Worm (Caenorhabditis elegans) whole organism, early embryonic: Measurements from ENCODE around the gene C15C8.5.

Source experiments
- B0310.2 ChIP-seq: sonication (generic microtip); optimal IDR thresholded peaks from 2 replicates; lab custom pipeline; 2016; ENCODE audit warnings: mild to moderate bottlenecking, missing genetic modification characterization, missing compliant biosample characterization
- F13C5.2 ChIP-seq: sonication (generic microtip); optimal IDR thresholded peaks from 2 replicates; lab custom pipeline; 2017; ENCODE audit warnings: mild to moderate bottlenecking, missing genetic modification characterization, inconsistent platforms, missing compliant biosample characterization
- aly-1 ChIP-seq: sonication (generic microtip); optimal IDR thresholded peaks from 2 replicates; lab custom pipeline; 2016; ENCODE audit warnings: missing genetic modification characterization, missing compliant biosample characterization
- ama-1 ChIP-seq: fragments of 150-350 bp; optimal IDR thresholded peaks from 2 replicates; lab custom pipeline; 2014
- ceh-13 ChIP-seq: fragments of 200-800 bp; sonication (Bioruptor generic); optimal IDR thresholded peaks from 2 replicates; lab custom pipeline; 2018; ENCODE audit warnings: mild to moderate bottlenecking, missing genetic modification characterization, missing compliant biosample characterization
- ceh-36 ChIP-seq: sonication (generic microtip); optimal IDR thresholded peaks from 2 replicates; lab custom pipeline; 2016; ENCODE audit warnings: missing genetic modification characterization, inconsistent platforms, missing compliant biosample characterization
- ets-7 ChIP-seq: sonication (generic microtip); optimal IDR thresholded peaks from 2 replicates; lab custom pipeline; 2016; ENCODE audit warnings: missing genotype, missing genetic modification characterization, missing compliant biosample characterization
- flt-1 ChIP-seq: fragments of 200-800 bp; sonication (Bioruptor generic); IDR thresholded peaks from 2 replicates; pipeline ENCODE4 v1.3.6; 2022; ENCODE audit warnings: missing genetic modification characterization, missing compliant biosample characterization
- hmbx-1 ChIP-seq: sonication (generic microtip); optimal IDR thresholded peaks from 2 replicates; lab custom pipeline; 2016; ENCODE audit warnings: mild to moderate bottlenecking, missing genetic modification characterization, missing compliant biosample characterization
- hmg-4 ChIP-seq: fragments of 200-800 bp; sonication (Bioruptor generic); optimal IDR thresholded peaks from 2 replicates; lab custom pipeline; 2018; ENCODE audit warnings: mild to moderate bottlenecking, missing genetic modification characterization, missing compliant biosample characterization
- hnd-1 ChIP-seq: sonication (generic microtip); optimal IDR thresholded peaks from 2 replicates; lab custom pipeline; 2016; ENCODE audit warnings: missing genetic modification characterization, missing compliant biosample characterization
- pes-1 ChIP-seq: fragments of 200-800 bp; sonication (Bioruptor generic); IDR thresholded peaks from 2 replicates; pipeline ENCODE4 v1.3.6; 2022; ENCODE audit warnings: missing genetic modification reagents, missing genetic modification characterization, missing compliant biosample characterization
- scrt-1 ChIP-seq: fragments of 200-800 bp; sonication (Bioruptor generic); IDR thresholded peaks from 2 replicates; pipeline ENCODE4 v1.3.6; 2022; ENCODE audit warnings: missing genetic modification characterization, missing compliant biosample characterization
- sea-1 ChIP-seq: fragments of 200-800 bp; sonication (Bioruptor generic); conservative IDR thresholded peaks from 2 replicates; pipeline ENCODE4 v1.3.6; 2022; ENCODE audit warnings: missing genetic modification characterization, missing compliant biosample characterization
- tbx-11 ChIP-seq: fragments of 200-800 bp; sonication (Bioruptor generic); IDR thresholded peaks from 2 replicates; pipeline ENCODE4 v1.3.6; 2022; ENCODE audit warnings: missing genetic modification characterization, missing compliant biosample characterization
- tbx-37 ChIP-seq: fragments of 200-800 bp; sonication (Bioruptor generic); conservative IDR thresholded peaks from 2 replicates; pipeline ENCODE4 v1.3.6; 2022; ENCODE audit warnings: missing genetic modification reagents, missing genetic modification characterization, missing compliant biosample characterization
- tra-4 ChIP-seq: sonication (generic microtip); optimal IDR thresholded peaks from 2 replicates; lab custom pipeline; 2017; ENCODE audit warnings: missing genetic modification characterization, missing compliant biosample characterization

C15C8.5 gene

DNA sequence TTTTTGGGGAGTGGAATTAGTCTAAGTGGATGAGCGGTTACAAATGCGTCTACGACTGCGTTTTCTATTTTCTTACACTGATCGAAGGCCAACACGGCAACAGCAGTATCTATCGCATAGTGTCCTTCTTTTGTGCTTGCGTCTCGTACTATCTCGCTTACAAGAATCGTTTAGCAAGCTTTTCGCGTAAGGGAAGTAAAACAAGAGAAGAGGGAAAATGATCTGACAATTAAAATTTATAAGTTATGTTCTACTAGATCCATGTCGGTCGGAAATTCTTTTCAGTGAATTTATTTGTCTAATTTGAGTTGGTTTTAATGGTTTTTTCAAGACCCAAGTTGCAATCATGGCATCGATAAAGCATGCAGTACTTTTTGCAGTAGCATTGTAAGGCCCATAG lies 39.2 kb downstream of the C15C8.5 start, which contains the start of gene fkb-4:
Gene fkb-4 (minus strand): TSS at position 101 of the 400 bp plus-strand sequence.
- no peak for TF ChIP-seq pes-1 (GFP tag; lab: Robert Waterston, UW)
- TF ChIP-seq tbx-37 (GFP tag; lab: Robert Waterston, UW) = no peak
- no peak for TF ChIP-seq ceh-36
- TF ChIP-seq tra-4 = no peak
- no peak for TF ChIP-seq hnd-1
- no peak for TF ChIP-seq flt-1
- TF ChIP-seq hmg-4 (GFP tag; lab: Kevin White, UChicago) = no peak
- TF ChIP-seq F13C5.2 (tag; lab: Kevin White, UChicago) = no peak

ce11 chrV:12788451-12788850 lies 40.6 kb downstream of the C15C8.5 start, which contains the start of gene srbc-44:
Gene srbc-44 (minus strand): TSS chrV:12788551.
- no peak for TF ChIP-seq hmg-4 (GFP tag; lab: Kevin White, UChicago)
- no peak for TF ChIP-seq ets-7
- no peak for TF ChIP-seq hmbx-1 (tag; lab: Kevin White, UChicago)
- TF ChIP-seq aly-1 = no peak
- no peak for TF ChIP-seq sea-1
- no peak for TF ChIP-seq F13C5.2 (tag; lab: Kevin White, UChicago)
- TF ChIP-seq ama-1 (lab: Kevin White, UChicago) = no peak
- TF ChIP-seq ceh-13 (GFP tag; lab: Kevin White, UChicago) = no peak
- TF ChIP-seq tbx-11 (GFP tag; lab: Robert Waterston, UW) = no peak
- no peak for TF ChIP-seq flt-1
- TF ChIP-seq tra-4 = no peak
- no peak for TF ChIP-seq hnd-1
- no peak for TF ChIP-seq ceh-36
- no peak for TF ChIP-seq scrt-1 (GFP tag; lab: Robert Waterston, UW)
- TF ChIP-seq pes-1 (GFP tag; lab: Robert Waterston, UW) = no peak
- no peak for TF ChIP-seq B0310.2 (tag; lab: Kevin White, UChicago)
- no peak for TF ChIP-seq tbx-37 (GFP tag; lab: Robert Waterston, UW)

- TF ChIP-seq B0310.2 (tag; lab: Kevin White, UChicago) = no peak
- TF ChIP-seq F13C5.2 (tag; lab: Kevin White, UChicago) = no peak
- TF ChIP-seq pes-1 (GFP tag; lab: Robert Waterston, UW) = no peak
- no peak for TF ChIP-seq tbx-11 (GFP tag; lab: Robert Waterston, UW)
- no peak for TF ChIP-seq ets-7
- no peak for TF ChIP-seq sea-1
- no peak for TF ChIP-seq ceh-13 (GFP tag; lab: Kevin White, UChicago)
- TF ChIP-seq hmg-4 (GFP tag; lab: Kevin White, UChicago) = no peak
- no peak for TF ChIP-seq tra-4
- no peak for TF ChIP-seq ceh-36
- no peak for TF ChIP-seq ama-1 (lab: Kevin White, UChicago)
Observed at ce11 chrV:12790188-12790587, 42.4 kb downstream of the C15C8.5 start, which contains the start of gene srbc-43. Gene srbc-43 (minus strand): TSS chrV:12790518.

DNA sequence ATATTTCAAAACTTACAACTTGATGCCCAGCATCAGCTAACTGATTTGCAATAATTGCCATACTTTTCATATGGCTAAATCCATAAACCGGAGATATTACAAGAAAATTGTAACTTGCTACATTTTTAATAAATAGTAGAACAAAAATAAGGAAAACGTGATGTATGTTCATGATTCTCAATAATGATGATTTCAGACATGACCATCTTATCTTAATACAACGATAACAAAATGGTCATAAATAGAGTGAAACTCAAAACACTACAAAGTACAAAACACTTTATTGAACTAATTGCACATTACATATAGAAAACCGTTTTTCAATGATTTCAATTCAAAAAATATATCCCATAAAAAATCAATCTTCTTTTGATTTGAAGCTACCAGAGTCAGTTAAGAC lies 44.9 kb downstream of the C15C8.5 start, which contains the start of gene ugt-5:
Gene ugt-5 (minus strand): TSS at position 214 of the 400 bp plus-strand sequence.
- no peak for TF ChIP-seq ama-1 (lab: Kevin White, UChicago)
- no peak for TF ChIP-seq tra-4
- no peak for TF ChIP-seq B0310.2 (tag; lab: Kevin White, UChicago)
- TF ChIP-seq hmbx-1 (tag; lab: Kevin White, UChicago) = no peak
- no peak for TF ChIP-seq F13C5.2 (tag; lab: Kevin White, UChicago)
- TF ChIP-seq hnd-1 = no peak
- TF ChIP-seq ceh-36 = no peak
- TF ChIP-seq ets-7 = no peak
- TF ChIP-seq tbx-11 (GFP tag; lab: Robert Waterston, UW) = no peak
- TF ChIP-seq ceh-13 (GFP tag; lab: Kevin White, UChicago) = no peak
- TF ChIP-seq flt-1 = no peak
- no peak for TF ChIP-seq tbx-37 (GFP tag; lab: Robert Waterston, UW)
- no peak for TF ChIP-seq scrt-1 (GFP tag; lab: Robert Waterston, UW)
- TF ChIP-seq sea-1 = no peak

- TF ChIP-seq hnd-1 (no peak), ets-7 (no peak), hmg-4 (GFP tag; lab: Kevin White, UChicago) (no peak), B0310.2 (tag; lab: Kevin White, UChicago) (no peak), ama-1 (lab: Kevin White, UChicago) (no peak), F13C5.2 (tag; lab: Kevin White, UChicago) (no peak), pes-1 (GFP tag; lab: Robert Waterston, UW) (no peak), flt-1 (no peak), tbx-37 (GFP tag; lab: Robert Waterston, UW) (no peak), ceh-36 (no peak), hmbx-1 (tag; lab: Kevin White, UChicago) (no peak), sea-1 (no peak), aly-1 (no peak)
Observed at ce11 chrV:12795196-12795595, 47.4 kb downstream of the C15C8.5 start, which contains the start of gene ugt-4. Gene ugt-4 (minus strand): TSS chrV:12795336.

DNA sequence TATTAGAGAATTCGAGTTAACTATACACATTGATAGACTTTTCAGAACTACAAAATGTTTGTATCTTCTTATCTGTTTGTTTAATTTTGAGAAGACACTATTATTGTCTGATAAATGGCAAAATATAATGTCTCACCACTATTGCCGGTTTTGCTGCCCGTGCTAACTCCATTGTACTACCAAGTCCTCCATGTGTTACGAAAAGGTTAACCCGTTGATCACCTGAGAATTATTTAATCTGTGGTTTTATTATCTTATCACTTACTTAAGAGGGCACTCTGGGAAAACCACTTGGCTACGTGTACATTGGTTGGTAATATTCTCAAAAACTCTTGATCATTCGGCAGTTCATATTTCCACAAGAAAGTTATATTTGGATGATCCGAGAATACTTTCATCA lies 48.1 kb downstream of the C15C8.5 start:
- TF ChIP-seq tbx-37 (GFP tag; lab: Robert Waterston, UW) (no peak), B0310.2 (tag; lab: Kevin White, UChicago) (no peak), hmbx-1 (tag; lab: Kevin White, UChicago) (no peak), hmg-4 (GFP tag; lab: Kevin White, UChicago) (no peak), hnd-1 (no peak), ceh-13 (GFP tag; lab: Kevin White, UChicago) (no peak), ama-1 (lab: Kevin White, UChicago) (no peak), tra-4 (no peak), flt-1 (no peak), F13C5.2 (tag; lab: Kevin White, UChicago) (no peak), tbx-11 (GFP tag; lab: Robert Waterston, UW) (no peak), sea-1 (no peak), ceh-36 (no peak)

DNA sequence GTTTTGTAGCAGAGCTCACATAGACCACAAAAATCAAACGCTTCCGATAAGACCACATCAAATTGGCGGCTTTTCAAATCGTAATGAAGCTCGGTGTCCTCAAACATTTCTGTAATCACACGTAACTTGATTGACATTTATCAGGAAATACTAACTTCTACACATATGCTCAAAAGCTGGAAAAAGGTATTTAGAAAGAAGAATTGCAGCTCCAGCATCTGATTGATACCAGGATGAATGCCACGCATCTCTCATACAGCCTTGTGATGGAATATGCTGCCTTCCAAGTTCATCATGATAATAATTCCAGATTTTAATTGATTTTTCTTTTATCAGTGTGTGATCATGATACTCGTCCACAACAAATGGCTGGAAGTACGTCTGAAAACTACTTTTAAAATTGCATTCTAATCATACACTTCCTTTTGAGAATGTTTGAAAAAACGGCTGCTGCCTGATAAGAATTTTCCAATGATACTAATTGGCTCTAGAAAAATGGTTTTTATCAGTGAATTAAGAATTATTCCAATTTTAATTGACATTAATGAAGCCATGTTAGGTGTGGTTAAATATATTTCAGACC lies 49.2 kb downstream of the C15C8.5 start:
- TF ChIP-seq ceh-36 (no peak), pes-1 (GFP tag; lab: Robert Waterston, UW) (no peak), aly-1 (no peak), hmbx-1 (tag; lab: Kevin White, UChicago) (no peak), ets-7 (no peak), ceh-13 (GFP tag; lab: Kevin White, UChicago) (no peak)
